Worm (Caenorhabditis elegans) whole organism, late embryonic: ENCODE data around the gene aly-3.

Source experiments
- C08G9.2 ChIP-seq: sonication (generic microtip); optimal IDR thresholded peaks from 2 replicates; lab custom pipeline; 2016; ENCODE audit warnings: mild to moderate bottlenecking, missing genetic modification characterization, moderate library complexity, missing compliant biosample characterization
- elt-4 ChIP-seq: sonication (generic microtip); optimal IDR thresholded peaks from 2 replicates; lab custom pipeline; 2016; ENCODE audit warnings: missing genetic modification characterization, missing compliant biosample characterization
- fax-1 ChIP-seq: sonication (generic microtip); optimal IDR thresholded peaks from 2 replicates; lab custom pipeline; 2016; ENCODE audit warnings: missing genotype, missing genetic modification characterization, missing compliant biosample characterization
- fkh-6 ChIP-seq: sonication (generic microtip); optimal IDR thresholded peaks from 2 replicates; lab custom pipeline; 2016; ENCODE audit warnings: missing genetic modification characterization, missing compliant biosample characterization
- hlh-6 ChIP-seq: sonication (generic microtip); optimal IDR thresholded peaks from 2 replicates; lab custom pipeline; 2016; ENCODE audit warnings: missing genotype, missing genetic modification characterization, missing compliant biosample characterization
- madf-2 ChIP-seq: sonication (generic microtip); optimal IDR thresholded peaks from 2 replicates; lab custom pipeline; 2017; ENCODE audit warnings: missing genetic modification characterization, missing compliant biosample characterization
- sox-2 ChIP-seq: fragments of 200-800 bp; sonication (Bioruptor generic); IDR thresholded peaks from 2 replicates; pipeline ENCODE4 v1.3.6; 2022; ENCODE audit warnings: missing genetic modification reagents, missing genetic modification characterization, missing compliant biosample characterization
- ztf-16 ChIP-seq: sonication (generic microtip); optimal IDR thresholded peaks from 2 replicates; lab custom pipeline; 2017; ENCODE audit warnings: missing genetic modification characterization, missing compliant biosample characterization

The aly-3 gene

DNA sequence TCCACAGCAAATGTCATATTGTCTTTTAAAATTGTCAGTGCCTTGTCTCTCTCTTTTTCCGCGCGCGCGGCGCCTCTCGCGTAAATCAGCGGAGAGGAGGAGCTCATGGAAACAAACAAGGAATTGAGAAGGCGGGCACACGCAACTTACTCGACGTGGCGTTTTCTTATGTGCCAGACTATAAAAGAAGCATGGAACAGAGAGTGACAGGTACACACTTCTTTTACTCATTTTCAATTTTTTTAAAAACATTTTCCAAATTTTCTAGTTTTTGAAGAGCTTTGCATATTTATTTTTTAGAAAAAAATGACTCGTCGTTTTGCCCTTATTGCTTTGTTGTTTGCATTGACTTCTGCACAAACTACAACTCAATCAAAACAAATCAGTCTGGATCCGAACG lies 44.9 kb downstream of the aly-3 start, which contains the start of gene F20B10.3:
TSS of gene F20B10.3 (plus strand) at position 301 of the 400 bp plus-strand sequence.
- TF ChIP-seq sox-2 (GFP tag; lab: Robert Waterston, UW) = no peak
- TF ChIP-seq ztf-16 (tag; lab: Kevin White, UChicago) = no peak
- TF ChIP-seq madf-2 (tag; lab: Kevin White, UChicago) = no peak
- no peak for TF ChIP-seq elt-4 (tag; lab: Kevin White, UChicago)
- no peak for TF ChIP-seq hlh-6
- TF ChIP-seq fkh-6 = no peak
- no peak for TF ChIP-seq C08G9.2 (tag; lab: Kevin White, UChicago)
- TF ChIP-seq fax-1 (tag; lab: Kevin White, UChicago) = no peak
